Worm (Caenorhabditis elegans): ENCODE results near the gene pes-9.

The pes-9 gene

ce11 chrV:14645817-14646789 is 49.3 kb upstream of the pes-9 start, which contains the start of the genes rfc-1 and pmp-3 (continued):
- TF ChIP-seq irx-1 (tag; optimal IDR thresholded peaks at IDR 0.05): peak; percentile 5

ce11 chrV:14642016-14642415 is 45.2 kb upstream of the pes-9 start:
- no peak for TF ChIP-seq isw-1 (GFP tag; IDR thresholded peaks at IDR 0.05)

- no peak for TF ChIP-seq tbx-2 (tag; optimal IDR thresholded peaks at IDR 0.05)
- no peak for TF ChIP-seq sptf-1 (tag; optimal IDR thresholded peaks at IDR 0.05)
- no peak for TF ChIP-seq F16B12.6 (tag; optimal IDR thresholded peaks at IDR 0.05)
- TF ChIP-seq elt-2 (tag; optimal IDR thresholded peaks at IDR 0.05): peak; percentile 70
- TF ChIP-seq nhr-28 (tag; optimal IDR thresholded peaks at IDR 0.05): no peak
- TF ChIP-seq lin-35 (GFP tag; optimal IDR thresholded peaks at IDR 0.05): peak in 1 of 2 experiments; percentile 18
- TF ChIP-seq aly-2 (tag; optimal IDR thresholded peaks at IDR 0.05): no peak
- no peak for TF ChIP-seq ztf-4 (tag; optimal IDR thresholded peaks at IDR 0.05)
These were observed 43.9 kb upstream of the pes-9 start, which contains the start of gene C54G10.1 for ce11 chrV:14640769-14641168. TSS of gene C54G10.1 (plus strand) at chrV:14641101.

- TF ChIP-seq ceh-82 (tag; optimal IDR thresholded peaks at IDR 0.05) (no peak), isw-1 (GFP tag; IDR thresholded peaks at IDR 0.05) (no peak), fkh-10 (GFP tag; optimal IDR thresholded peaks at IDR 0.05) (no peak), dpl-1 (GFP tag; optimal IDR thresholded peaks at IDR 0.05) (no peak), snu-23 (GFP tag; optimal IDR thresholded peaks at IDR 0.05) (no peak), F16B12.6 (tag; optimal IDR thresholded peaks at IDR 0.05) (no peak), ztf-11 (tag; optimal IDR thresholded peaks at IDR 0.05) (no peak), nhr-77 (tag; optimal IDR thresholded peaks at IDR 0.05) (no peak), tlp-1 (tag; optimal IDR thresholded peaks at IDR 0.05) (no peak), elt-2 (tag; optimal IDR thresholded peaks at IDR 0.05) (no peak), hlh-17 (GFP tag; optimal IDR thresholded peaks at IDR 0.05; ENCODE audit: borderline replicate concordance) (no peak)
These were observed 43.2 kb upstream of the pes-9 start, which contains the start of gene F43D2.7 for ce11 chrV:14640071-14640470. TSS of gene F43D2.7 (minus strand) at chrV:14640171.

- no peak for TF ChIP-seq mep-1 (tag; optimal IDR thresholded peaks at IDR 0.05)
- TF ChIP-seq isw-1 (GFP tag; IDR thresholded peaks at IDR 0.05): no peak
- no peak for TF ChIP-seq nhr-85 (tag)
- TF ChIP-seq fkh-10 (GFP tag; optimal IDR thresholded peaks at IDR 0.05): no peak
- no peak for TF ChIP-seq alr-1 (tag; optimal IDR thresholded peaks at IDR 0.05; ENCODE audit: borderline replicate concordance)
- no peak for TF ChIP-seq tlp-1 (tag; optimal IDR thresholded peaks at IDR 0.05)
- TF ChIP-seq pag-3 (tag; optimal IDR thresholded peaks at IDR 0.05; ENCODE audit: borderline replicate concordance, insufficient read depth): no peak
- no peak for TF ChIP-seq sptf-1 (tag; optimal IDR thresholded peaks at IDR 0.05)
- TF ChIP-seq lin-35 (GFP tag; optimal IDR thresholded peaks at IDR 0.05): no peak
- TF ChIP-seq irx-1 (tag; optimal IDR thresholded peaks at IDR 0.05): no peak
- TF ChIP-seq aly-2 (tag; optimal IDR thresholded peaks at IDR 0.05): no peak
- no peak for TF ChIP-seq unc-30 (tag; optimal IDR thresholded peaks at IDR 0.05)
- TF ChIP-seq unc-98 (GFP tag; IDR thresholded peaks at IDR 0.05): no peak
- TF ChIP-seq mdl-1 (tag; optimal IDR thresholded peaks at IDR 0.05): no peak
- TF ChIP-seq hlh-4 (tag; optimal IDR thresholded peaks at IDR 0.05): no peak
- TF ChIP-seq aha-1 (tag; optimal IDR thresholded peaks at IDR 0.05): no peak
- TF ChIP-seq fkh-8 (tag; optimal IDR thresholded peaks at IDR 0.05): no peak
These were observed 41.2 kb upstream of the pes-9 start for ce11 chrV:14638075-14638474.

ce11 chrV:14635119-14635518 is 38.3 kb upstream of the pes-9 start, which contains the start of gene F43D2.6:
TSS of gene F43D2.6 (minus strand) at chrV:14635180.
- no peak for TF ChIP-seq efl-1 (optimal IDR thresholded peaks at IDR 0.05)
- peak in 1 of 2 experiments; percentile 65 for TF ChIP-seq efl-1 (GFP tag; optimal IDR thresholded peaks at IDR 0.05 in 1 of 2)
- TF ChIP-seq aly-2 (tag; optimal IDR thresholded peaks at IDR 0.05): no peak

Data from whole organism, L1 larva.